Fruit fly (Drosophila melanogaster): ENCODE data around the gene CG16711.

The CG16711 gene

DNA sequence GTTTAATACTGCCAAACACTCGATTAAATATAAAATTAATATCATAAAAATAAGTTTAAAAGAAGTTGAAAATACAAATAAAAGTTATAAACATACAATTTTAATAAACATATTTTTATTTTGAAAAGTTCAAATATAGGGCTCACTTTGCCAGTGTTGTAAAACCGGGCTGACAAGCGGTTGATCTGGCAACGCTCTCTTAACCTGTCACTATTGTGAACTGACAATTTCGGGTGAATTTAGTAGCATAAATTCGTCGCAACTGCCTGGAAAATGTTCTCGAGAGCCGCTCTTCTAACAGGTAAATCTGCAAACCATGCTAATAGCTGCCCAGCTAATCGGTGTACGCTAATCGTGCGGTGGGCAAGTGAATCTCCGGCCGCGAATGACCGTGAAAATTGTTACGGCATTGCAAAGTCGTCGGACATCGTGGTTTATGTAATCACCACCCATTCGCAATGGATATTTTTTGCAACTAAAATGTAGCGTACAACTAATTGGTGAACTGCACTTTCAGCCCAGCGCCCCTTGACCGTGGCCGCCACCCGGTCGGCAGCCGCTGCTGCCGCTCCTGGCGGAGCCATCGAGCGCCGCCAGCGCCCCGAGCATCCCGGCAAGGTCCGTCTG is 25.8 kb downstream of the CG16711 start, which contains the start of gene ATPsynB (continued):
- TF ChIP-seq CG18262 (tag; optimal IDR thresholded peaks at IDR 0.05) = no peak
- TF ChIP-seq corto (GFP tag; optimal IDR thresholded peaks at IDR 0.05) = no peak
- peak; percentile 44; the same call in 1 of the 2 replicates for TF ChIP-seq NFAT (GFP tag; IDR thresholded peaks at IDR 0.05)
- TF ChIP-seq prd (optimal IDR thresholded peaks at IDR 0.05) = no peak
- TF ChIP-seq prd (GFP tag; IDR thresholded peaks at IDR 0.05) = no peak
- TF ChIP-seq odd (GFP tag; optimal IDR thresholded peaks at IDR 0.05) = no peak
- no peak for TF ChIP-seq CG14965 (GFP tag; optimal IDR thresholded peaks at IDR 0.05; ENCODE audit: borderline replicate concordance)
- no peak for TF ChIP-seq cg (GFP tag; optimal IDR thresholded peaks at IDR 0.05)
- TF ChIP-seq shn (GFP tag; optimal IDR thresholded peaks at IDR 0.05) = no peak
- TF ChIP-seq CG16779 (GFP tag; IDR thresholded peaks at IDR 0.05) = no peak
- TF ChIP-seq Tbp (GFP tag; optimal IDR thresholded peaks at IDR 0.05) = no peak
- no peak for TF ChIP-seq pnt (GFP tag; optimal IDR thresholded peaks at IDR 0.05)
- TF ChIP-seq Myb (GFP tag; optimal IDR thresholded peaks at IDR 0.05) = peak; percentile 50
- no peak for TF ChIP-seq CG10979 (tag; optimal IDR thresholded peaks at IDR 0.05)
- no peak for TF ChIP-seq Mrtf (GFP tag; IDR thresholded peaks at IDR 0.05)
- TF ChIP-seq CG8359 (GFP tag; optimal IDR thresholded peaks at IDR 0.05; ENCODE audit: borderline replicate concordance) = no peak
- peak; percentile 36; the same call in 1 of the 2 replicates for TF ChIP-seq CG13287 (GFP tag; IDR thresholded peaks at IDR 0.05; ENCODE audit: partially characterized antibody)
- no peak for TF ChIP-seq Elba2 (GFP tag; optimal IDR thresholded peaks at IDR 0.05)
- TF ChIP-seq Meics (GFP tag; optimal IDR thresholded peaks at IDR 0.05) = no peak
- no peak for TF ChIP-seq peb (GFP tag; IDR thresholded peaks at IDR 0.05)
- TF ChIP-seq Mad (GFP tag; optimal IDR thresholded peaks at IDR 0.05) = no peak
- TF ChIP-seq CG31388 (GFP tag; optimal IDR thresholded peaks at IDR 0.05) = no peak
- TF ChIP-seq CG7928 (GFP tag; optimal IDR thresholded peaks at IDR 0.05) = no peak
- no peak for TF ChIP-seq Atf6 (GFP tag; IDR thresholded peaks at IDR 0.05)
- TF ChIP-seq CG10209 (GFP tag; optimal IDR thresholded peaks at IDR 0.05) = no peak
- TF ChIP-seq CoRest (tag; optimal IDR thresholded peaks at IDR 0.05) = no peak
- TF ChIP-seq croc (GFP tag; conservative IDR thresholded peaks at IDR 0.05) = no peak
- 0 out of 3 replicates have a peak, but pooled peaks have one; percentile 13 for TF ChIP-seq z (GFP tag; IDR thresholded peaks at IDR 0.05)
- no peak for TF ChIP-seq esg (GFP tag; conservative IDR thresholded peaks at IDR 0.05)
- TF ChIP-seq usp (GFP tag; optimal IDR thresholded peaks at IDR 0.05) = no peak
- no peak for TF ChIP-seq CG17385 (GFP tag; optimal IDR thresholded peaks at IDR 0.05)
- peak; percentile 18 for TF ChIP-seq Fer3 (tag; optimal IDR thresholded peaks at IDR 0.05)
- TF ChIP-seq MBD-R2 (GFP tag; IDR thresholded peaks at IDR 0.05) = peak; percentile 88
- TF ChIP-seq lbe (GFP tag; optimal IDR thresholded peaks at IDR 0.05) = no peak
- TF ChIP-seq Hr3 (GFP tag; optimal IDR thresholded peaks at IDR 0.05) = no peak
- TF ChIP-seq bcd (GFP tag; optimal IDR thresholded peaks at IDR 0.05) = no peak
- TF ChIP-seq chinmo (GFP tag; IDR thresholded peaks at IDR 0.05; ENCODE audit: partially characterized antibody) = no peak
- TF ChIP-seq sna (GFP tag; IDR thresholded peaks at IDR 0.05; ENCODE audit: partially characterized antibody) = no peak
- TF ChIP-seq Poxn (GFP tag; IDR thresholded peaks at IDR 0.05) = no peak
- TF ChIP-seq gfzf (GFP tag; optimal IDR thresholded peaks at IDR 0.05) = peak; percentile 18
- TF ChIP-seq ash1 (GFP tag; optimal IDR thresholded peaks at IDR 0.05) = no peak
- peak; percentile 32; the same call in 1 of the 3 replicates for TF ChIP-seq knrl (GFP tag; IDR thresholded peaks at IDR 0.05; ENCODE audit: partially characterized antibody)
- TF ChIP-seq Lhr (GFP tag; optimal IDR thresholded peaks at IDR 0.05) = no peak
- peak; percentile 53 for TF ChIP-seq Xrp1 (GFP tag; IDR thresholded peaks at IDR 0.05)
- TF ChIP-seq gsb (GFP tag; IDR thresholded peaks at IDR 0.05) = no peak
- TF ChIP-seq Sox102F (GFP tag; optimal IDR thresholded peaks at IDR 0.05) = no peak
- no peak for TF ChIP-seq ac (GFP tag; optimal IDR thresholded peaks at IDR 0.05)
- TF ChIP-seq CG10147 (GFP tag; optimal IDR thresholded peaks at IDR 0.05) = no peak
- no peak for TF ChIP-seq tna (GFP tag; IDR thresholded peaks at IDR 0.05; ENCODE audit: partially characterized antibody)
- TF ChIP-seq CG34224 (GFP tag; IDR thresholded peaks at IDR 0.05; ENCODE audit: partially characterized antibody) = no peak

All from whole organism, embryonic.